Fruit fly (Drosophila melanogaster) Kc167 (cell line): Measurements from ENCODE around the gene CG9098.

Source experiments
- Myc ChIP-seq: fragments of >200 bp; optimal IDR thresholded peaks from 2 replicates; lab custom pipeline; 2017; ENCODE audit warnings: missing external identifiers
- Sin3A ChIP-seq: fragments of >200 bp; optimal IDR thresholded peaks from 2 replicates; lab custom pipeline; 2018; ENCODE audit warnings: missing external identifiers
- insv ChIP-seq: fragments of >200 bp; optimal IDR thresholded peaks from 3 replicates; lab custom pipeline; 2018; ENCODE audit warnings: missing external identifiers

DNA sequence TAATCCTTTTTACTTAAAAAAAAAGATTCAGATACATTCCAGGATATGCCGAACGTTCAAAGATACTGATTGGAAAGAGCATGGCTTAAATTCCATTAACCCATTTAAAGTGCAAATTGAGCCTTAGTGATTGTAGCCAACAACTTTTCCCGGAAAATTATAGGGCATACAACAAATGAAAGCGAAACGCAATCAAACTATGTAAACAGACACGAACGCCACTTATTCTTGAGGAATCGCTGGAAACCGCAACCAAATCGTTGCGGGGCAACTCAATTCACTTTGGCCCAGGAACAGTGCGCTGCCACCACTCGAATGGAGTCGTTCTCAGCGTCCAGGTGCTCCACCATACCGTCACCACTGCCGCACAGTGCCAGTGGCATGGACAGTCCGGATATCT lies 8.4 kb upstream of the CG9098 start, which contains the start of gene CG13996:
- TF ChIP-seq insv (no peak), Sin3A (lab: Kevin White, UChicago) (no peak), Myc (lab: Kevin White, UChicago) (no peak)
